Worm (Caenorhabditis elegans) whole organism, young adult: ENCODE measurements around the gene bas-1.
A peak's percentile ranks its signal among the peaks of the same experiment; 100 is the strongest.

Source experiments
- F23B12.7 ChIP-seq: sonication (generic microtip); optimal IDR thresholded peaks from 2 replicates; lab custom pipeline; 2017; ENCODE audit warnings: missing genetic modification characterization, mild to moderate bottlenecking, missing compliant biosample characterization, antibody characterized with exemption, moderate library complexity; ENCODE audit not compliant: insufficient read depth
- atf-7 ChIP-seq: sonication (generic microtip); optimal IDR thresholded peaks from 2 replicates; lab custom pipeline; 2017; ENCODE audit warnings: mild to moderate bottlenecking, missing genetic modification characterization, missing compliant biosample characterization
- ceh-91 ChIP-seq: fragments of 200-800 bp; sonication (Bioruptor generic); IDR thresholded peaks from 2 replicates; pipeline ENCODE4 v1.3.6; 2022; ENCODE audit warnings: missing genetic modification reagents, missing genetic modification characterization, missing compliant biosample characterization
- ets-4 ChIP-seq: fragments of 200-800 bp; sonication (Bioruptor generic); optimal IDR thresholded peaks from 2 replicates; lab custom pipeline; 2018; ENCODE audit warnings: mild to moderate bottlenecking, missing genetic modification characterization, missing compliant biosample characterization
- hmg-1.2 ChIP-seq: fragments of 200-800 bp; sonication (Bioruptor generic); IDR thresholded peaks from 2 replicates; pipeline ENCODE4 v1.3.6; 2022; ENCODE audit warnings: missing genetic modification reagents, missing genetic modification characterization, missing compliant biosample characterization
- hrde-1 ChIP-seq: sonication (generic microtip); optimal IDR thresholded peaks from 2 replicates; lab custom pipeline; 2016; ENCODE audit warnings: missing genetic modification characterization, mild to moderate bottlenecking, missing compliant biosample characterization, moderate library complexity, missing genotype, missing genetic modification reagents, borderline replicate concordance
- hsf-1 ChIP-seq: fragments of 200-800 bp; sonication (Bioruptor generic); IDR thresholded peaks from 2 replicates; pipeline ENCODE4 v1.3.6; 2022; ENCODE audit warnings: missing genetic modification reagents, missing genetic modification characterization, missing compliant biosample characterization
- lag-1 ChIP-seq: fragments of 200-800 bp; sonication (Bioruptor generic); IDR thresholded peaks from 2 replicates; pipeline ENCODE4 v1.3.6; 2022; ENCODE audit warnings: missing genetic modification reagents, missing genetic modification characterization, missing compliant biosample characterization
- lin-35 ChIP-seq, 3 experiments: fragments of 150-350 bp in 2 of 3; sonication (generic microtip) in 1 of 3; optimal IDR thresholded peaks; 2 replicates each; lab custom pipeline; 2014 to 2018; ENCODE audit warnings: missing biosample characterization in 3 of 3, missing genetic modification characterization in 3 of 3, missing genetic modification reagents in 3 of 3
- lin-40 ChIP-seq: sonication (generic microtip); optimal IDR thresholded peaks from 2 replicates; lab custom pipeline; 2016; ENCODE audit warnings: missing genetic modification characterization, mild to moderate bottlenecking, missing compliant biosample characterization, missing genotype, missing genetic modification reagents
- madf-10 ChIP-seq: sonication (generic microtip); optimal IDR thresholded peaks from 2 replicates; lab custom pipeline; 2016; ENCODE audit warnings: mild to moderate bottlenecking, missing genetic modification characterization, missing compliant biosample characterization
- madf-6 ChIP-seq: fragments of 200-800 bp; sonication (Bioruptor generic); IDR thresholded peaks from 2 replicates; pipeline ENCODE4 v1.3.6; 2022; ENCODE audit warnings: missing genetic modification reagents, missing genetic modification characterization, missing compliant biosample characterization
- nhr-80 ChIP-seq: sonication (generic microtip); optimal IDR thresholded peaks from 2 replicates; lab custom pipeline; 2016; ENCODE audit warnings: missing genetic modification characterization, missing compliant biosample characterization
- nhr-90 ChIP-seq: sonication (generic microtip); optimal IDR thresholded peaks from 2 replicates; lab custom pipeline; 2016; ENCODE audit warnings: missing genotype, mild to moderate bottlenecking, missing genetic modification characterization, missing compliant biosample characterization
- pbrm-1 ChIP-seq: fragments of 200-800 bp; sonication (Bioruptor generic); IDR thresholded peaks from 2 replicates; pipeline ENCODE4 v1.3.6; 2022; ENCODE audit warnings: missing genetic modification reagents, missing genetic modification characterization, missing compliant biosample characterization
- rcor-1 ChIP-seq: fragments of 200-800 bp; sonication (Bioruptor generic); IDR thresholded peaks from 2 replicates; pipeline ENCODE4 v1.3.6; 2022; ENCODE audit warnings: missing genetic modification reagents, missing genetic modification characterization, missing compliant biosample characterization
- snpc-3.4 ChIP-seq: sonication (generic microtip); optimal IDR thresholded peaks from 2 replicates; lab custom pipeline; 2017; ENCODE audit warnings: missing genetic modification characterization, mild to moderate bottlenecking, missing compliant biosample characterization, antibody characterized with exemption, moderate library complexity, missing genotype, missing genetic modification reagents
- sptf-2 ChIP-seq: fragments of 200-800 bp; sonication (Bioruptor generic); optimal IDR thresholded peaks from 2 replicates; lab custom pipeline; 2018; ENCODE audit warnings: mild to moderate bottlenecking, missing genetic modification characterization, missing compliant biosample characterization
- unc-130 ChIP-seq: sonication (generic microtip); optimal IDR thresholded peaks from 2 replicates; lab custom pipeline; 2016; ENCODE audit warnings: missing genetic modification reagents, missing genetic modification characterization, missing compliant biosample characterization
- ztf-18 ChIP-seq: sonication (generic microtip); optimal IDR thresholded peaks from 2 replicates; lab custom pipeline; 2016; ENCODE audit warnings: missing genotype, mild to moderate bottlenecking, missing genetic modification characterization, missing compliant biosample characterization
- ztf-6 ChIP-seq: fragments of 200-800 bp; sonication (Bioruptor generic); IDR thresholded peaks from 2 replicates; pipeline ENCODE4 v1.3.6; 2022; ENCODE audit warnings: missing genetic modification reagents, missing genetic modification characterization, missing compliant biosample characterization

Gene bas-1

DNA sequence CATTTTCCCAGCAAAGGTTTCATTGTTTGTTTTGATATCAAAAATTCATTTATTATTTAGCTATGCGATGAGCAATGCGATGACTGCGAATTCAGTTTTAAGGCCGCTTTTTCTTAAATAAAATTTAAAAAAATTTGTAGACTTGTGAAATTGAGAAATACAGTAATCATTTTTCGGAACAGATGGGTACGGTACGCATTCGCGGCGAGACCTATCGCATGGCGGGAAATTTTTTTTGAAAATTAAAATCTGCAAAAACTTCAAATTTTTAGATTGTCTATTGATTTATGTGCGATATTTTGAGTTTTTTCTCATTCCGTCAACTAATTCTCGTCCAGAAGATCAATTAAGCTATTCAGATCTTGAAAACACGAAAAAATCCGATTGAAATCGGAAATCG, 51.4 kb downstream of the bas-1 start (continued):
- no peak for TF ChIP-seq ztf-6 (GFP tag; lab: Robert Waterston, UW)
- peak; percentile 27 for TF ChIP-seq ztf-18
- TF ChIP-seq madf-6 (GFP tag; lab: Robert Waterston, UW): peak; percentile 100
- TF ChIP-seq pbrm-1: peak; percentile 72; the same call in 1 of the 2 replicates
- peak; percentile 85 for TF ChIP-seq snpc-3.4 (tag; lab: Kevin White, UChicago)
- peak; percentile 89 for TF ChIP-seq unc-130 (GFP tag; lab: Kevin White, UChicago)
- peak; percentile 86 for TF ChIP-seq rcor-1 (GFP tag; lab: Robert Waterston, UW)
- TF ChIP-seq ceh-91: peak; percentile 97
- no peak for TF ChIP-seq madf-10 (tag; lab: Kevin White, UChicago)
- TF ChIP-seq atf-7 (tag; lab: Kevin White, UChicago): no peak
- TF ChIP-seq lin-35 (GFP tag; optimal IDR thresholded peaks at IDR 0.05; lab: Kevin White, UChicago): peak in 2 of 3 experiments; percentile 25 to 88
- TF ChIP-seq hsf-1 (GFP tag; lab: Robert Waterston, UW): peak; percentile 84
- TF ChIP-seq hrde-1: peak; percentile 56
- no peak for TF ChIP-seq lag-1 (GFP tag; lab: Robert Waterston, UW)
- no peak for TF ChIP-seq sptf-2 (GFP tag; lab: Kevin White, UChicago)
- TF ChIP-seq hmg-1.2: peak; percentile 59; the same call in 1 of the 2 replicates
- no peak for TF ChIP-seq nhr-90 (tag; lab: Kevin White, UChicago)
- TF ChIP-seq ets-4 (GFP tag; lab: Kevin White, UChicago): no peak
- no peak for TF ChIP-seq F23B12.7 (tag; lab: Kevin White, UChicago)

DNA sequence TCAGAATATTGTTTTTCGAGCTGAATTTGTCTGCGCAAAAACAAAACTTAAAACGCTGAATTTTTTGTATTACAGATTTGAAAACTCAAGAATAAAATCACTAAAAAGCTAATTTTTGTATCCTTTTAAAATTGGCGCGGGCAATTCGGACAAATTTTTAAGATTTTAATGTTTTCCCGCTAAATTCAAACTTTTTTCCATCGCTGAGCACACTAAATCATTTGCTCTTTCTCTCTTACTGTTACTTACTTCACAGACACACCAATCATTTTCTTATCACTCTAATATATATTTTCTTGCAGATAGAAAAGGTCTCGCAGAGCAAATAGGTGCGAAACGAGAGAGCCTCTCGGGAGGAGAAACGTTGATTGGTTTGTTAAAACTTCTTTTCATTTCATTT, 51.9 kb downstream of the bas-1 start, which contains the start of gene par-3:
Gene par-3 (plus strand): TSS at position 301 of the 400 bp plus-strand sequence.
- no peak for TF ChIP-seq lin-40 (tag; lab: Kevin White, UChicago)
- peak; percentile 15 for TF ChIP-seq nhr-80 (tag; lab: Kevin White, UChicago)
